Fruit fly (Drosophila melanogaster) whole organism, embryonic: ENCODE measurements around the gene gukh.

ENCODE experiments used
- Abd-B ChIP-seq: fragments of 200-800 bp; sonication (Bioruptor generic); optimal IDR thresholded peaks from 2 replicates; lab custom pipeline; 2018; ENCODE audit warnings: missing biosample characterization, mild to moderate bottlenecking, missing genetic modification characterization, moderate library complexity
- Atf3 ChIP-seq: fragments of 200-800 bp; sonication (Bioruptor generic); optimal IDR thresholded peaks from 3 replicates; lab custom pipeline; 2016; ENCODE audit warnings: missing biosample characterization, missing genetic modification characterization
- CG10959 ChIP-seq: fragments of 200-800 bp; sonication (Bioruptor generic); IDR thresholded peaks from 2 replicates; pipeline ENCODE4 v1.3.6; 2022; ENCODE audit warnings: missing biosample characterization, missing genetic modification characterization
- CG12391 ChIP-seq: fragments of 200-800 bp; sonication (Bioruptor generic); optimal IDR thresholded peaks from 3 replicates; lab custom pipeline; 2018; ENCODE audit warnings: missing biosample characterization, mild to moderate bottlenecking, missing genetic modification characterization, moderate library complexity
- CG13624 ChIP-seq: fragments of 200-800 bp; sonication (Bioruptor generic); optimal IDR thresholded peaks from 2 replicates; lab custom pipeline; 2016; ENCODE audit warnings: missing biosample characterization, missing genetic modification characterization
- CG14050 ChIP-seq: fragments of 200-800 bp; sonication (Bioruptor generic); IDR thresholded peaks from 3 replicates; pipeline ENCODE4 v1.3.6; 2022; ENCODE audit warnings: missing biosample characterization, missing genetic modification characterization
- CG15011 ChIP-seq: fragments of 200-800 bp; sonication (Bioruptor generic); optimal IDR thresholded peaks from 3 replicates; lab custom pipeline; 2018; ENCODE audit warnings: missing biosample characterization, mild to moderate bottlenecking, missing genetic modification characterization
- CG1792 ChIP-seq: fragments of 200-800 bp; sonication (Bioruptor generic); optimal IDR thresholded peaks from 2 replicates; lab custom pipeline; 2016; ENCODE audit warnings: missing biosample characterization, missing genetic modification characterization
- CG18619 ChIP-seq: fragments of 200-800 bp; sonication (Bioruptor generic); optimal IDR thresholded peaks from 3 replicates; lab custom pipeline; 2017; ENCODE audit warnings: missing biosample characterization, mild to moderate bottlenecking, missing genetic modification characterization
- CG30020 ChIP-seq: fragments of 200-800 bp; optimal IDR thresholded peaks from 2 replicates; lab custom pipeline; 2019; ENCODE audit warnings: missing biosample characterization, mild to moderate bottlenecking, missing genetic modification characterization, moderate library complexity
- CG31224 ChIP-seq: fragments of 200-800 bp; sonication (Bioruptor generic); IDR thresholded peaks from 2 replicates; pipeline ENCODE4 v1.3.6; 2022; ENCODE audit warnings: missing biosample characterization, missing genetic modification characterization
- CG4730 ChIP-seq: fragments of 200-800 bp; sonication (Bioruptor generic); IDR thresholded peaks from 2 replicates; pipeline ENCODE4 v1.3.6; 2022; ENCODE audit warnings: missing biosample characterization, missing genetic modification characterization
- CG6791 ChIP-seq: fragments of 200-800 bp; sonication (Bioruptor generic); IDR thresholded peaks from 3 replicates; pipeline ENCODE4 v1.3.6; 2022; ENCODE audit warnings: missing biosample characterization, missing genetic modification characterization; ENCODE audit not compliant: partially characterized antibody
- CG7786 ChIP-seq: fragments of 200-800 bp; sonication (Bioruptor generic); optimal IDR thresholded peaks from 2 replicates; lab custom pipeline; 2016; ENCODE audit warnings: missing biosample characterization, missing genetic modification characterization
- CG8478 ChIP-seq: fragments of >200 bp; optimal IDR thresholded peaks from 2 replicates; lab custom pipeline; 2018
- CG9215 ChIP-seq: fragments of 200-800 bp; sonication (Bioruptor generic); IDR thresholded peaks from 2 replicates; pipeline ENCODE4 v1.3.6; 2022; ENCODE audit warnings: missing biosample characterization, missing genetic modification characterization
- Dip2 ChIP-seq: fragments of 200-800 bp; sonication (Bioruptor generic); IDR thresholded peaks from 2 replicates; pipeline ENCODE4 v1.3.6; 2022; ENCODE audit warnings: missing biosample characterization, missing genetic modification characterization
- Dip3 ChIP-seq: fragments of 200-800 bp; sonication (Bioruptor generic); optimal IDR thresholded peaks from 3 replicates; lab custom pipeline; 2016; ENCODE audit warnings: missing biosample characterization, missing genetic modification characterization
- Dref ChIP-seq: fragments of 200-800 bp; sonication (Bioruptor generic); IDR thresholded peaks from 2 replicates; pipeline ENCODE4 v1.3.6; 2022; ENCODE audit warnings: missing biosample characterization, missing genetic modification characterization
- HLH3B ChIP-seq: fragments of 200-800 bp; sonication (Bioruptor generic); IDR thresholded peaks from 2 replicates; pipeline ENCODE4 v1.3.6; 2022; ENCODE audit warnings: missing biosample characterization, missing genetic modification characterization
- Hr3 ChIP-seq: fragments of 200-800 bp; sonication (Bioruptor generic); optimal IDR thresholded peaks from 3 replicates; lab custom pipeline; 2016; ENCODE audit warnings: missing biosample characterization, missing genetic modification characterization
- Hr39 ChIP-seq: fragments of >200 bp; optimal IDR thresholded peaks from 2 replicates; lab custom pipeline; 2017
- MTF-1 ChIP-seq: fragments of 200-800 bp; sonication (Bioruptor generic); optimal IDR thresholded peaks from 2 replicates; lab custom pipeline; 2018; ENCODE audit warnings: missing biosample characterization, mild to moderate bottlenecking, missing genetic modification characterization, borderline replicate concordance
- Myb ChIP-seq: fragments of 200-800 bp; sonication (Bioruptor generic); optimal IDR thresholded peaks from 2 replicates; lab custom pipeline; 2016; ENCODE audit warnings: missing biosample characterization, missing genetic modification characterization
- Nf-YA ChIP-seq: fragments of 200-800 bp; sonication (Bioruptor generic); IDR thresholded peaks from 2 replicates; pipeline ENCODE4 v1.3.6; 2022; ENCODE audit warnings: missing biosample characterization, missing genetic modification characterization
- Ptx1 ChIP-seq: fragments of 200-800 bp; sonication (Bioruptor generic); IDR thresholded peaks from 2 replicates; pipeline ENCODE4 v1.3.6; 2022; ENCODE audit warnings: missing biosample characterization, missing genetic modification characterization
- Sox102F ChIP-seq: fragments of 200-800 bp; sonication (Bioruptor generic); optimal IDR thresholded peaks from 2 replicates; lab custom pipeline; 2018; ENCODE audit warnings: missing biosample characterization, mild to moderate bottlenecking, missing genetic modification characterization, moderate library complexity
- Trl ChIP-seq, 3 experiments: fragments of >200 bp in 2 of 3; fragments of 200-800 bp in 1 of 3; sonication (Bioruptor generic) in 1 of 3; optimal IDR thresholded peaks; 2 replicates in 1 of 3; 3 replicates in 2 of 3; lab custom pipeline; 2016 to 2017; ENCODE audit warnings: missing biosample characterization in 1 of 3, missing genetic modification characterization in 1 of 3
- YL-1 ChIP-seq: fragments of 200-800 bp; sonication (Bioruptor generic); optimal IDR thresholded peaks from 3 replicates; lab custom pipeline; 2017; ENCODE audit warnings: missing biosample characterization, mild to moderate bottlenecking, missing genetic modification characterization
- az2 ChIP-seq: fragments of 200-800 bp; sonication (Bioruptor generic); optimal IDR thresholded peaks from 3 replicates; lab custom pipeline; 2016; ENCODE audit warnings: missing biosample characterization, missing genetic modification characterization
- bowl ChIP-seq: fragments of 200-800 bp; sonication (Bioruptor generic); IDR thresholded peaks from 2 replicates; pipeline ENCODE4 v1.3.6; 2022; ENCODE audit warnings: missing biosample characterization, missing genetic modification characterization
- br ChIP-seq: fragments of >200 bp; optimal IDR thresholded peaks from 2 replicates; lab custom pipeline; 2017
- cwo ChIP-seq: fragments of 200-800 bp; sonication (Bioruptor generic); optimal IDR thresholded peaks from 3 replicates; lab custom pipeline; 2017; ENCODE audit warnings: missing biosample characterization, missing genetic modification characterization, mild to moderate bottlenecking, moderate library complexity, missing genetic modification reagents
- da ChIP-seq: fragments of 200-800 bp; sonication (Bioruptor generic); optimal IDR thresholded peaks from 2 replicates; lab custom pipeline; 2016; ENCODE audit warnings: missing biosample characterization, missing genetic modification characterization
- dan ChIP-seq: fragments of 200-800 bp; sonication (Bioruptor generic); IDR thresholded peaks from 2 replicates; pipeline ENCODE4 v1.3.6; 2022; ENCODE audit warnings: missing biosample characterization, missing genetic modification characterization
- ewg ChIP-seq: fragments of 200-800 bp; sonication (Bioruptor generic); optimal IDR thresholded peaks from 3 replicates; lab custom pipeline; 2017; ENCODE audit warnings: mild to moderate bottlenecking, missing biosample characterization, missing genetic modification reagents, missing genetic modification characterization
- h ChIP-seq: fragments of >200 bp; optimal IDR thresholded peaks from 2 replicates; lab custom pipeline; 2017
- insv ChIP-seq, 2 experiments: fragments of 200-800 bp; sonication (Bioruptor generic); optimal IDR thresholded peaks; 3 replicates each; lab custom pipeline; 2016 to 2018; ENCODE audit warnings: missing biosample characterization in 2 of 2, missing genetic modification characterization in 2 of 2
- jigr1 ChIP-seq: fragments of 200-800 bp; sonication (Bioruptor generic); IDR thresholded peaks from 3 replicates; pipeline ENCODE4 v1.3.6; 2022; ENCODE audit warnings: missing biosample characterization, missing genetic modification characterization
- jumu ChIP-seq: fragments of 200-800 bp; sonication (Bioruptor generic); optimal IDR thresholded peaks from 3 replicates; lab custom pipeline; 2016; ENCODE audit warnings: missing biosample characterization, missing genetic modification characterization
- mld ChIP-seq: fragments of 200-800 bp; sonication (Bioruptor generic); IDR thresholded peaks from 3 replicates; pipeline ENCODE4 v1.3.6; 2022; ENCODE audit warnings: missing biosample characterization, missing genetic modification characterization; ENCODE audit not compliant: partially characterized antibody
- peb ChIP-seq: fragments of 200-800 bp; sonication (Bioruptor generic); IDR thresholded peaks from 2 replicates; pipeline ENCODE4 v1.3.6; 2022; ENCODE audit warnings: missing biosample characterization, missing genetic modification characterization
- phol ChIP-seq: fragments of 200-800 bp; sonication (Bioruptor generic); optimal IDR thresholded peaks from 3 replicates; lab custom pipeline; 2018; ENCODE audit warnings: missing biosample characterization, mild to moderate bottlenecking, missing genetic modification characterization, moderate library complexity
- sc ChIP-seq, 3 experiments: fragments of >200 bp in 2 of 3; fragments of 200-800 bp in 1 of 3; sonication (Bioruptor generic) in 1 of 3; optimal IDR thresholded peaks; 2 replicates in 2 of 3; 3 replicates in 1 of 3; lab custom pipeline; 2017; ENCODE audit warnings: mild to moderate bottlenecking in 1 of 3, missing biosample characterization in 1 of 3, missing genetic modification characterization in 1 of 3, missing genetic modification reagents in 1 of 3
- sens-2 ChIP-seq: fragments of 200-800 bp; sonication (Bioruptor generic); IDR thresholded peaks from 2 replicates; pipeline ENCODE4 v1.3.6; 2022; ENCODE audit warnings: missing biosample characterization, missing genetic modification characterization
- sisA ChIP-seq: fragments of 200-800 bp; sonication (Bioruptor generic); IDR thresholded peaks from 2 replicates; pipeline ENCODE4 v1.3.6; 2022; ENCODE audit warnings: missing biosample characterization, missing genetic modification characterization
- ssp ChIP-seq: fragments of 200-800 bp; sonication (Bioruptor generic); IDR thresholded peaks from 2 replicates; pipeline ENCODE4 v1.3.6; 2022; ENCODE audit warnings: missing biosample characterization, missing genetic modification characterization
- stwl ChIP-seq: fragments of 200-800 bp; sonication (Bioruptor generic); optimal IDR thresholded peaks from 3 replicates; lab custom pipeline; 2018; ENCODE audit warnings: missing biosample characterization, mild to moderate bottlenecking, missing genetic modification characterization, moderate library complexity
- tap ChIP-seq: fragments of 200-800 bp; optimal IDR thresholded peaks from 3 replicates; lab custom pipeline; 2019; ENCODE audit warnings: missing biosample characterization, mild to moderate bottlenecking, missing genetic modification characterization, moderate library complexity
- tna ChIP-seq: fragments of 200-800 bp; sonication (Bioruptor generic); IDR thresholded peaks from 2 replicates; pipeline ENCODE4 v1.3.6; 2022; ENCODE audit warnings: missing biosample characterization, missing genetic modification characterization; ENCODE audit not compliant: partially characterized antibody

The gukh gene

DNA sequence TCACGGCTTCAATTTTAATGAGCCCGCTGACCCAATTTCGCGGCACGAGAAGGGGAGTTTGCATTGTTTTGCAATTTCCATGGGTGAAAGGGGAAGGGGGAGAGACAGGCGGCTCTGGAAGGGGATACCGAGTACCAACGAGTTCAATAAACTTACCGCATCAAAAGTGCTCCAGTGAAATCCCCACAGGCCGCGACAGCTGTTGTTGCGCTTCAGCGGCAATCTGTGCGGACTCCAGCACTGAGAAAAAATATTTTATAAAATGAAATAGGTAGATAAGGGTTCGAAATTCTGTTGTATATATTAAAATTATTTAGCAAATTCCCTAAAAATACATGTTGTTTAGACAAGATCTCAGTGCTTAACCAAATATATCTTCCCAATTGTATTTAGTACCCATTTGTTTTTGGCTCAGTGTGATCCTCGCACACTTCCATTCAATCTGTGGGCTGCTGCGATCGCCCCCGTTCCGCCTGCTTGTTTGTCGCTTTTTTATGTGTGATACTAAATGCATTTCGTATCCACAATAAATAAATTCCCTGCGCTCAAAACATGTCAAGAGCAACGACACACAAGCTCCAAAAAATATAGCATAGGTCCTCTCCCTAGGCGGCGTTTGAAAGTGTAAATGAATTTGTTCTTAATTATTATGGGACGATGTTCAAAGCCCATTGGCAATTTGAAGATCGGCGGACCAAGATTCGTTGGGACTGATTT lies 11.9 kb downstream of the gukh start (continued):
- peak; percentile 86 for TF ChIP-seq CG12391 (tag; lab: Kevin White, UChicago)
- peak; percentile 49; the same call in 1 of the 2 replicates for TF ChIP-seq dan (GFP tag; lab: Robert Waterston, UW)
- TF ChIP-seq Nf-YA (GFP tag; lab: Robert Waterston, UW), result peak; percentile 51; the same call in 1 of the 2 replicates
- peak; percentile 77 for TF ChIP-seq ewg (GFP tag; lab: Kevin White, UChicago)
- TF ChIP-seq CG4730 (GFP tag; lab: Robert Waterston, UW), result peak; percentile 62; the same call in 1 of the 2 replicates
- TF ChIP-seq peb (GFP tag; lab: Robert Waterston, UW), result peak; percentile 77
- TF ChIP-seq sisA (GFP tag; lab: Robert Waterston, UW), result peak; percentile 88
- TF ChIP-seq YL-1 (GFP tag; lab: Kevin White, UChicago), result no peak
- peak; percentile 78 for TF ChIP-seq HLH3B (GFP tag; lab: Robert Waterston, UW)
- TF ChIP-seq CG31224, result peak; percentile 34; the same call in 1 of the 2 replicates
- TF ChIP-seq CG10959 (GFP tag; lab: Robert Waterston, UW), result peak; percentile 60; the same call in 1 of the 2 replicates
- no peak for TF ChIP-seq CG8478 (lab: Kevin White, UChicago)
- no peak for TF ChIP-seq h (lab: Kevin White, UChicago)
- peak; percentile 68 for TF ChIP-seq CG14050 (GFP tag; lab: Robert Waterston, UW)
- peak; percentile 10; the same call in 1 of the 2 replicates for TF ChIP-seq CG9215 (GFP tag; lab: Robert Waterston, UW)
- peak; percentile 40 for TF ChIP-seq Atf3 (GFP tag; lab: Kevin White, UChicago)
- TF ChIP-seq CG15011 (GFP tag; lab: Kevin White, UChicago), result peak; percentile 32
- no peak for TF ChIP-seq Dref (GFP tag; lab: Robert Waterston, UW)
- peak; percentile 82 for TF ChIP-seq tap (tag; lab: Kevin White, UChicago)
- peak; percentile 27 for TF ChIP-seq CG7786 (GFP tag; lab: Kevin White, UChicago)
- no peak for TF ChIP-seq tna
- peak; percentile 25 for TF ChIP-seq MTF-1 (GFP tag; lab: Kevin White, UChicago)
- TF ChIP-seq Dip2 (GFP tag; lab: Robert Waterston, UW), result no peak
- TF ChIP-seq sens-2 (GFP tag; lab: Robert Waterston, UW), result peak; percentile 86
- TF ChIP-seq bowl (GFP tag; lab: Robert Waterston, UW), result peak; percentile 58; the same call in 1 of the 2 replicates
- no peak for TF ChIP-seq br (lab: Kevin White, UChicago)
- TF ChIP-seq Hr3 (GFP tag; lab: Kevin White, UChicago), result peak; percentile 69
- TF ChIP-seq CG18619 (GFP tag; lab: Kevin White, UChicago), result peak; percentile 58
- TF ChIP-seq da (GFP tag; lab: Kevin White, UChicago), result peak; percentile 45
- TF ChIP-seq Sox102F (GFP tag; lab: Kevin White, UChicago), result peak; percentile 94
- no peak for TF ChIP-seq Trl (optimal IDR thresholded peaks at IDR 0.05; lab: Kevin White, UChicago)
- TF ChIP-seq Trl (GFP tag; optimal IDR thresholded peaks at IDR 0.05; lab: Kevin White, UChicago), result peak; percentile 53
- TF ChIP-seq Abd-B (GFP tag; lab: Kevin White, UChicago), result peak; percentile 70
- no peak for TF ChIP-seq Dip3
- TF ChIP-seq jigr1, result peak; percentile 64; the same call in 1 of the 3 replicates
- TF ChIP-seq CG30020 (tag; lab: Kevin White, UChicago), result no peak
- no peak for TF ChIP-seq CG13624 (GFP tag; lab: Kevin White, UChicago)
- TF ChIP-seq stwl, result peak; percentile 22
- TF ChIP-seq ssp (GFP tag; lab: Robert Waterston, UW), result peak; percentile 61
- no peak for TF ChIP-seq Hr39 (lab: Kevin White, UChicago)
- TF ChIP-seq az2 (GFP tag; lab: Kevin White, UChicago), result peak; percentile 85
- TF ChIP-seq CG6791, result no peak
- TF ChIP-seq cwo (GFP tag; lab: Kevin White, UChicago), result peak; percentile 46
- no peak for TF ChIP-seq sc (optimal IDR thresholded peaks at IDR 0.05; lab: Kevin White, UChicago)
- peak; percentile 73 for TF ChIP-seq sc (GFP tag; optimal IDR thresholded peaks at IDR 0.05; lab: Kevin White, UChicago)
- TF ChIP-seq Myb, result no peak
- TF ChIP-seq insv (GFP tag; optimal IDR thresholded peaks at IDR 0.05; lab: Kevin White, UChicago), result no peak
- TF ChIP-seq CG1792 (GFP tag; lab: Kevin White, UChicago), result peak; percentile 24
- TF ChIP-seq mld (GFP tag; lab: Robert Waterston, UW), result no peak
- TF ChIP-seq phol (tag; lab: Kevin White, UChicago), result peak; percentile 91
- peak; percentile 82 for TF ChIP-seq Ptx1 (GFP tag; lab: Robert Waterston, UW)
- peak; percentile 36 for TF ChIP-seq jumu (GFP tag; lab: Kevin White, UChicago)
